Fruit fly (Drosophila melanogaster): ENCODE results near the gene CG1637.

DNA sequence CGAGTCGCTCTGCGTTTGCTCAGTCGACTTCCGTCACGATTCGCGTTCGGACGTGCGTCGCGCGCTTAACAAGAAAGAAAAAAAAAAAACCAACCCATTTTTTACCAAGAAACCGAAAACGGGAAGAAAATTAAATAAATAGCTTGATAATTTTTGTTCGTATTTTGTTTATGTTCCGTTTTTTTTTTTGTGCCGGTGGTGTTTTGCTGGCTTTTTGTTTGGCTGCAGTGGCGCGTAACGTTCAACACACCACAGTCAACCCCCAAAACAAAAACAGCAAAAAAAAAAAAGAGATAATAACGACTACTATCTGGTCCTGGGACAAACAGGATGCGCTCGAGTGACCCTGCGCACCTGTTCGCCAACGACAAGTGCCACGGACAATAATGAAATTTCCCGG lies 27.8 kb upstream of the CG1637 start, which contains the start of gene CG43901:
- TF ChIP-seq Myc (optimal IDR thresholded peaks at IDR 0.05) (no peak), psq (optimal IDR thresholded peaks at IDR 0.05) (no peak), h (optimal IDR thresholded peaks at IDR 0.05) (no peak), insv (optimal IDR thresholded peaks at IDR 0.05) (no peak)
